Fruit fly (Drosophila melanogaster) whole organism, embryonic: ENCODE measurements around the gene BCL7-like.

Experiments
- Abd-B ChIP-seq: fragments of 200-800 bp; sonication (Bioruptor generic); optimal IDR thresholded peaks from 2 replicates; lab custom pipeline; 2018; ENCODE audit warnings: missing biosample characterization, mild to moderate bottlenecking, missing genetic modification characterization, moderate library complexity
- Adf1 ChIP-seq: fragments of 200-800 bp; sonication (Bioruptor generic); IDR thresholded peaks from 2 replicates; pipeline ENCODE4 v1.3.6; 2022; ENCODE audit warnings: missing biosample characterization, missing genetic modification characterization
- Bteb2 ChIP-seq: fragments of 200-800 bp; sonication (Bioruptor generic); optimal IDR thresholded peaks from 2 replicates; lab custom pipeline; 2016; ENCODE audit warnings: missing biosample characterization, missing genetic modification characterization
- C15 ChIP-seq: fragments of 200-800 bp; sonication (Bioruptor generic); IDR thresholded peaks from 3 replicates; pipeline ENCODE4 v1.3.6; 2022; ENCODE audit warnings: missing biosample characterization, missing genetic modification characterization
- CG10979 ChIP-seq: fragments of 200-800 bp; sonication (Bioruptor generic); optimal IDR thresholded peaks from 2 replicates; lab custom pipeline; 2018; ENCODE audit warnings: missing biosample characterization, mild to moderate bottlenecking, missing genetic modification characterization, moderate library complexity
- CG11398 ChIP-seq: fragments of 200-800 bp; sonication (Bioruptor generic); optimal IDR thresholded peaks from 2 replicates; lab custom pipeline; 2016; ENCODE audit warnings: missing biosample characterization, missing genetic modification characterization
- CG12219 ChIP-seq: fragments of 200-800 bp; sonication (Bioruptor generic); optimal IDR thresholded peaks from 3 replicates; lab custom pipeline; 2018; ENCODE audit warnings: missing biosample characterization, mild to moderate bottlenecking, missing genetic modification characterization
- CG12391 ChIP-seq: fragments of 200-800 bp; sonication (Bioruptor generic); optimal IDR thresholded peaks from 3 replicates; lab custom pipeline; 2018; ENCODE audit warnings: missing biosample characterization, mild to moderate bottlenecking, missing genetic modification characterization, moderate library complexity
- CG12744 ChIP-seq: fragments of 200-800 bp; sonication (Bioruptor generic); optimal IDR thresholded peaks from 2 replicates; lab custom pipeline; 2016; ENCODE audit warnings: missing biosample characterization, missing genetic modification characterization
- CG12942 ChIP-seq: fragments of 200-800 bp; sonication (Bioruptor generic); optimal IDR thresholded peaks from 3 replicates; lab custom pipeline; 2016; ENCODE audit warnings: missing biosample characterization, missing genetic modification characterization
- CG14050 ChIP-seq: fragments of 200-800 bp; sonication (Bioruptor generic); IDR thresholded peaks from 3 replicates; pipeline ENCODE4 v1.3.6; 2022; ENCODE audit warnings: missing biosample characterization, missing genetic modification characterization
- CG14441 ChIP-seq: fragments of 200-800 bp; sonication (Bioruptor generic); IDR thresholded peaks from 2 replicates; pipeline ENCODE4 v1.3.6; 2022; ENCODE audit warnings: missing biosample characterization, missing genetic modification characterization
- CG14667 ChIP-seq: fragments of 200-800 bp; sonication (Bioruptor generic); IDR thresholded peaks from 2 replicates; pipeline ENCODE4 v1.3.6; 2022; ENCODE audit warnings: missing biosample characterization, missing genetic modification characterization
- CG15011 ChIP-seq: fragments of 200-800 bp; sonication (Bioruptor generic); optimal IDR thresholded peaks from 3 replicates; lab custom pipeline; 2018; ENCODE audit warnings: missing biosample characterization, mild to moderate bottlenecking, missing genetic modification characterization
- CG18764 ChIP-seq: fragments of 200-800 bp; sonication (Bioruptor generic); optimal IDR thresholded peaks from 3 replicates; lab custom pipeline; 2016; ENCODE audit warnings: missing biosample characterization, missing genetic modification characterization
- CG2120 ChIP-seq: fragments of 200-800 bp; sonication (Bioruptor generic); optimal IDR thresholded peaks from 3 replicates; lab custom pipeline; 2016; ENCODE audit warnings: missing biosample characterization, missing genetic modification characterization
- CG31441 ChIP-seq: fragments of 200-800 bp; sonication (Bioruptor generic); IDR thresholded peaks from 2 replicates; pipeline ENCODE4 v1.3.6; 2022; ENCODE audit warnings: missing biosample characterization, missing genetic modification characterization
- CG32532 ChIP-seq: fragments of 200-800 bp; sonication (Bioruptor generic); IDR thresholded peaks from 2 replicates; pipeline ENCODE4 v1.3.6; 2022; ENCODE audit warnings: missing biosample characterization, missing genetic modification characterization
- CG32767 ChIP-seq: fragments of 200-800 bp; sonication (Bioruptor generic); IDR thresholded peaks from 2 replicates; pipeline ENCODE4 v1.3.6; 2022; ENCODE audit warnings: missing biosample characterization, missing genetic modification characterization
- CG33213 ChIP-seq: fragments of 200-800 bp; sonication (Bioruptor generic); optimal IDR thresholded peaks from 3 replicates; lab custom pipeline; 2016; ENCODE audit warnings: missing biosample characterization, missing genetic modification characterization
- CG6689 ChIP-seq: fragments of 200-800 bp; sonication (Bioruptor generic); IDR thresholded peaks from 2 replicates; pipeline ENCODE4 v1.3.6; 2022; ENCODE audit warnings: missing biosample characterization, missing genetic modification characterization
- CG8359 ChIP-seq: fragments of 200-800 bp; sonication (Bioruptor generic); optimal IDR thresholded peaks from 2 replicates; lab custom pipeline; 2017; ENCODE audit warnings: missing biosample characterization, mild to moderate bottlenecking, missing genetic modification characterization, borderline replicate concordance
- Chrac-16 ChIP-seq: fragments of 200-800 bp; sonication (Bioruptor generic); optimal IDR thresholded peaks from 3 replicates; lab custom pipeline; 2016; ENCODE audit warnings: missing biosample characterization, missing genetic modification characterization
- Dad ChIP-seq: fragments of 200-800 bp; sonication (Bioruptor generic); optimal IDR thresholded peaks from 3 replicates; lab custom pipeline; 2016; ENCODE audit warnings: missing biosample characterization, missing genetic modification characterization
- Dbx ChIP-seq: fragments of 200-800 bp; sonication (Bioruptor generic); IDR thresholded peaks from 3 replicates; pipeline ENCODE4 v1.3.6; 2022; ENCODE audit warnings: missing biosample characterization, missing genetic modification characterization
- E2f2 ChIP-seq: fragments of 200-800 bp; sonication (Bioruptor generic); IDR thresholded peaks from 2 replicates; pipeline ENCODE4 v1.3.6; 2022; ENCODE audit warnings: missing biosample characterization, missing genetic modification characterization
- GATAe ChIP-seq: fragments of 200-800 bp; sonication (Bioruptor generic); conservative IDR thresholded peaks from 2 replicates; pipeline ENCODE4 v1.3.6; 2022; ENCODE audit warnings: missing biosample characterization, missing genetic modification characterization
- Hr39 ChIP-seq: fragments of >200 bp; optimal IDR thresholded peaks from 2 replicates; lab custom pipeline; 2017
- MBD-R2 ChIP-seq: fragments of 200-800 bp; sonication (Bioruptor generic); IDR thresholded peaks from 2 replicates; pipeline ENCODE4 v1.3.6; 2022; ENCODE audit warnings: missing biosample characterization, missing genetic modification characterization
- NC2β ChIP-seq: fragments of 200-800 bp; sonication (Bioruptor generic); optimal IDR thresholded peaks from 2 replicates; lab custom pipeline; 2016; ENCODE audit warnings: missing biosample characterization, missing genetic modification characterization
- NK7.1 ChIP-seq: fragments of 200-800 bp; sonication (Bioruptor generic); optimal IDR thresholded peaks from 3 replicates; lab custom pipeline; 2016; ENCODE audit warnings: missing biosample characterization, missing genetic modification characterization
- Rfx ChIP-seq: fragments of 200-800 bp; sonication (Bioruptor generic); IDR thresholded peaks from 2 replicates; pipeline ENCODE4 v1.3.6; 2022; ENCODE audit warnings: missing biosample characterization, missing genetic modification characterization
- Trl ChIP-seq, 3 experiments: fragments of >200 bp in 2 of 3; fragments of 200-800 bp in 1 of 3; sonication (Bioruptor generic) in 1 of 3; optimal IDR thresholded peaks; 2 replicates in 1 of 3; 3 replicates in 2 of 3; lab custom pipeline; 2016 to 2017; ENCODE audit warnings: missing biosample characterization in 1 of 3, missing genetic modification characterization in 1 of 3
- Usf ChIP-seq: fragments of 200-800 bp; sonication (Bioruptor generic); optimal IDR thresholded peaks from 2 replicates; lab custom pipeline; 2017; ENCODE audit warnings: missing genotype, missing biosample characterization, missing genetic modification characterization
- abd-A ChIP-seq: fragments of 200-800 bp; sonication (Bioruptor generic); optimal IDR thresholded peaks from 3 replicates; lab custom pipeline; 2019; ENCODE audit warnings: missing biosample characterization, mild to moderate bottlenecking, missing genetic modification characterization, moderate library complexity
- al ChIP-seq: fragments of 200-800 bp; sonication (Bioruptor generic); IDR thresholded peaks from 2 replicates; pipeline ENCODE4 v1.3.6; 2022; ENCODE audit warnings: missing biosample characterization, missing genetic modification characterization
- bsh ChIP-seq, 2 experiments: fragments of 200-800 bp; sonication (Bioruptor generic); optimal IDR thresholded peaks; 2 replicates each; lab custom pipeline; 2017 to 2018; ENCODE audit warnings: mild to moderate bottlenecking in 2 of 2, missing biosample characterization in 2 of 2, missing genetic modification characterization in 2 of 2, moderate library complexity in 1 of 2
- btn ChIP-seq: fragments of 200-800 bp; sonication (Bioruptor generic); optimal IDR thresholded peaks from 2 replicates; lab custom pipeline; 2016; ENCODE audit warnings: missing biosample characterization, missing genetic modification characterization
- caup ChIP-seq: fragments of 200-800 bp; sonication (Bioruptor generic); optimal IDR thresholded peaks from 3 replicates; lab custom pipeline; 2017; ENCODE audit warnings: missing biosample characterization, mild to moderate bottlenecking, missing genetic modification characterization, moderate library complexity; ENCODE audit not compliant: severe bottlenecking
- corto ChIP-seq: fragments of 200-800 bp; sonication (Bioruptor generic); optimal IDR thresholded peaks from 2 replicates; lab custom pipeline; 2016; ENCODE audit warnings: missing biosample characterization, mild to moderate bottlenecking, missing genetic modification characterization, moderate library complexity
- cwo ChIP-seq: fragments of 200-800 bp; sonication (Bioruptor generic); optimal IDR thresholded peaks from 3 replicates; lab custom pipeline; 2017; ENCODE audit warnings: missing biosample characterization, missing genetic modification characterization, mild to moderate bottlenecking, moderate library complexity, missing genetic modification reagents
- gcm ChIP-seq: fragments of 200-800 bp; sonication (Bioruptor generic); optimal IDR thresholded peaks from 2 replicates; lab custom pipeline; 2019; ENCODE audit warnings: missing biosample characterization, mild to moderate bottlenecking, missing genetic modification characterization, moderate library complexity
- gro ChIP-seq: fragments of 200-800 bp; sonication (Bioruptor generic); optimal IDR thresholded peaks from 2 replicates; lab custom pipeline; 2016; ENCODE audit warnings: missing biosample characterization, missing genetic modification characterization
- mam ChIP-seq: fragments of 200-800 bp; sonication (Bioruptor generic); optimal IDR thresholded peaks from 3 replicates; lab custom pipeline; 2016; ENCODE audit warnings: missing biosample characterization, missing genetic modification characterization
- nerfin-2 ChIP-seq: fragments of 200-800 bp; sonication (Bioruptor generic); IDR thresholded peaks from 2 replicates; pipeline ENCODE4 v1.3.6; 2022; ENCODE audit warnings: missing biosample characterization, missing genetic modification characterization; ENCODE audit not compliant: partially characterized antibody
- nmo ChIP-seq: fragments of 200-800 bp; sonication (Bioruptor generic); optimal IDR thresholded peaks from 2 replicates; lab custom pipeline; 2018; ENCODE audit warnings: missing biosample characterization, mild to moderate bottlenecking, missing genetic modification characterization, moderate library complexity
- psq ChIP-seq: fragments of 200-800 bp; sonication (Bioruptor generic); optimal IDR thresholded peaks from 2 replicates; lab custom pipeline; 2017; ENCODE audit warnings: missing biosample characterization, missing genetic modification characterization
- tap ChIP-seq: fragments of 200-800 bp; optimal IDR thresholded peaks from 3 replicates; lab custom pipeline; 2019; ENCODE audit warnings: missing biosample characterization, mild to moderate bottlenecking, missing genetic modification characterization, moderate library complexity
- twi ChIP-seq: fragments of 200-800 bp; optimal IDR thresholded peaks from 2 replicates; lab custom pipeline; 2019; ENCODE audit warnings: missing biosample characterization, mild to moderate bottlenecking, missing genetic modification characterization, moderate library complexity

The BCL7-like gene

dm6 chrX:9344482-9345106 lies 11.8 kb upstream of the BCL7-like start (continued):
- TF ChIP-seq Bteb2 (GFP tag; lab: Kevin White, UChicago) (no peak), Hr39 (no peak), btn (GFP tag; lab: Kevin White, UChicago) (no peak), NK7.1 (GFP tag; lab: Kevin White, UChicago) (peak; percentile 2), CG32532 (peak; percentile 57; the same call in 1 of the 2 replicates), gro (GFP tag; lab: Kevin White, UChicago) (peak; percentile 44), Usf (GFP tag; lab: Kevin White, UChicago) (peak; percentile 55), Chrac-16 (peak; percentile 11), CG14667 (GFP tag; lab: Robert Waterston, UW) (peak; percentile 25; the same call in 1 of the 2 replicates), Dad (GFP tag; lab: Kevin White, UChicago) (peak; percentile 38), CG12942 (GFP tag; lab: Kevin White, UChicago) (peak; percentile 15), GATAe (peak; percentile 47; the same call in 1 of the 2 replicates), gcm (no peak), tap (tag; lab: Kevin White, UChicago) (peak; percentile 30), CG31441 (GFP tag; lab: Robert Waterston, UW) (peak; percentile 37; the same call in 1 of the 2 replicates), Rfx (GFP tag; lab: Robert Waterston, UW) (peak; percentile 61), Abd-B (GFP tag; lab: Kevin White, UChicago) (peak; percentile 32), CG12744 (GFP tag; lab: Kevin White, UChicago) (no peak), CG12219 (GFP tag; lab: Kevin White, UChicago) (peak; percentile 34), CG33213 (no peak), CG6689 (GFP tag; lab: Robert Waterston, UW) (peak; percentile 63), caup (GFP tag; lab: Kevin White, UChicago) (peak; percentile 77), mam (GFP tag; lab: Kevin White, UChicago) (peak; percentile 58), Trl (optimal IDR thresholded peaks at IDR 0.05; lab: Kevin White, UChicago) (no peak), Trl (GFP tag; optimal IDR thresholded peaks at IDR 0.05; lab: Kevin White, UChicago) (no peak), al (GFP tag; lab: Robert Waterston, UW) (peak; percentile 51), NC2β (GFP tag; lab: Kevin White, UChicago) (no peak), abd-A (tag; lab: Kevin White, UChicago) (no peak), CG18764 (peak; percentile 14), nmo (GFP tag; lab: Kevin White, UChicago) (peak; percentile 53), nerfin-2 (GFP tag; lab: Robert Waterston, UW) (no peak), Adf1 (peak; percentile 16; the same call in 1 of the 2 replicates), CG10979 (tag; lab: Kevin White, UChicago) (peak; percentile 23), MBD-R2 (peak; percentile 35; the same call in 1 of the 2 replicates), CG15011 (GFP tag; lab: Kevin White, UChicago) (peak; percentile 59), CG2120 (GFP tag; lab: Kevin White, UChicago) (peak; percentile 75), CG11398 (no peak), corto (peak; percentile 29), CG8359 (GFP tag; lab: Kevin White, UChicago) (peak; percentile 0), CG14050 (GFP tag; lab: Robert Waterston, UW) (0 out of 3 replicates have a peak, but pooled peaks have one; percentile 11), twi (no peak), cwo (GFP tag; lab: Kevin White, UChicago) (peak; percentile 74), bsh (GFP tag; optimal IDR thresholded peaks at IDR 0.05; lab: Kevin White, UChicago) (peak; percentile 19 to 52), Dbx (GFP tag; lab: Robert Waterston, UW) (0 out of 3 replicates have a peak, but pooled peaks have one; percentile 46), C15 (GFP tag; lab: Robert Waterston, UW) (no peak), psq (GFP tag; lab: Kevin White, UChicago) (no peak), CG14441 (GFP tag; lab: Robert Waterston, UW) (peak; percentile 25; the same call in 1 of the 2 replicates), E2f2 (GFP tag; lab: Robert Waterston, UW) (0 out of 2 replicates have a peak, but pooled peaks have one; percentile 17), CG12391 (tag; lab: Kevin White, UChicago) (peak; percentile 34), CG32767 (0 out of 2 replicates have a peak, but pooled peaks have one; percentile 35)
